Worm (Caenorhabditis elegans) whole organism, young adult: ENCODE data around the gene asp-17.

Experiments
- F10E7.11 ChIP-seq: sonication (generic microtip); optimal IDR thresholded peaks from 2 replicates; lab custom pipeline; 2017; ENCODE audit warnings: mild to moderate bottlenecking, missing genetic modification characterization, moderate library complexity, missing compliant biosample characterization
- akir-1 ChIP-seq: fragments of 200-800 bp; sonication (Bioruptor generic); optimal IDR thresholded peaks from 2 replicates; lab custom pipeline; 2018; ENCODE audit warnings: mild to moderate bottlenecking, missing genetic modification characterization, moderate library complexity, missing compliant biosample characterization
- ama-1 ChIP-seq, 3 experiments: fragments of 150-350 bp in 1 of 3; sonication (generic microtip) in 2 of 3; optimal IDR thresholded peaks; 2 replicates each; lab custom pipeline; 2014 to 2018; ENCODE audit warnings: missing biosample characterization in 2 of 3, missing genetic modification characterization in 2 of 3, missing genetic modification reagents in 2 of 3
- efl-1 ChIP-seq: fragments of 150-350 bp; optimal IDR thresholded peaks from 2 replicates; lab custom pipeline; 2014; ENCODE audit warnings: missing biosample characterization, missing genetic modification reagents, missing genetic modification characterization
- hsf-1 ChIP-seq: fragments of 200-800 bp; sonication (Bioruptor generic); IDR thresholded peaks from 2 replicates; pipeline ENCODE4 v1.3.6; 2022; ENCODE audit warnings: missing genetic modification reagents, missing genetic modification characterization, missing compliant biosample characterization
- lag-1 ChIP-seq: fragments of 200-800 bp; sonication (Bioruptor generic); IDR thresholded peaks from 2 replicates; pipeline ENCODE4 v1.3.6; 2022; ENCODE audit warnings: missing genetic modification reagents, missing genetic modification characterization, missing compliant biosample characterization
- mes-4 ChIP-seq: sonication (generic microtip); optimal IDR thresholded peaks from 2 replicates; lab custom pipeline; 2016; ENCODE audit warnings: missing genotype, missing genetic modification characterization, missing compliant biosample characterization

- no peak for TF ChIP-seq hsf-1 (GFP tag; lab: Robert Waterston, UW)
- TF ChIP-seq ama-1 (optimal IDR thresholded peaks at IDR 0.05; lab: Kevin White, UChicago) = no peak
- TF ChIP-seq ama-1 (GFP tag; optimal IDR thresholded peaks at IDR 0.05; lab: Kevin White, UChicago) = no peak
- TF ChIP-seq akir-1 (GFP tag; lab: Kevin White, UChicago) = no peak
- TF ChIP-seq mes-4 = no peak
- TF ChIP-seq lag-1 (GFP tag; lab: Robert Waterston, UW) = no peak
- TF ChIP-seq efl-1 (GFP tag; lab: Kevin White, UChicago) = no peak
- no peak for TF ChIP-seq F10E7.11 (tag; lab: Kevin White, UChicago)
Observed at ce11 chrV:18986103-18986502, 51.0 kb downstream of the asp-17 start.
